Fruit fly (Drosophila melanogaster): ENCODE data around the gene Ir62a.

The Ir62a gene

DNA sequence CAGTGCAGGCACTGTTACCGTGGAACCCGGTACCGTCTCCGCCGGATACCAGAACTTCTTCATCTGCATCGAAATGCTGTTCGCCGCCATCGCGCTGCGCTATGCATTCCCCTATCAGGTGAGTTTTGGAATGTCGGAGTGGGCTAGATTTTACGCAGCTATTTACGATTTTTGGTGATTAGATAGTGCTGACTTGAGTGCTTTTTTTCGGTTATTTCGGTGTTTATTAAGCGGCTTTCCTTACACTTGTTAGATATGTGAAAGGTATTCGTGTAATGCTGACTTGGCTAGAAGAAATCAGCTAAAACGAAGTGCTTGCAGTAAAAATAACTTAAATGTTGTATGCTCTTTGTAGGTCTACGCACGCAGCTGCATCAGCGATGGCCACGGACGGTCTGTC is 42.1 kb upstream of the Ir62a start (continued):
- TF ChIP-seq ash1 (GFP tag; optimal IDR thresholded peaks at IDR 0.05) (no peak), p53 (GFP tag; optimal IDR thresholded peaks at IDR 0.05) (no peak), Aef1 (GFP tag; IDR thresholded peaks at IDR 0.05) (no peak), ken (GFP tag; IDR thresholded peaks at IDR 0.05) (no peak), Dek (tag; optimal IDR thresholded peaks at IDR 0.05) (no peak)

DNA sequence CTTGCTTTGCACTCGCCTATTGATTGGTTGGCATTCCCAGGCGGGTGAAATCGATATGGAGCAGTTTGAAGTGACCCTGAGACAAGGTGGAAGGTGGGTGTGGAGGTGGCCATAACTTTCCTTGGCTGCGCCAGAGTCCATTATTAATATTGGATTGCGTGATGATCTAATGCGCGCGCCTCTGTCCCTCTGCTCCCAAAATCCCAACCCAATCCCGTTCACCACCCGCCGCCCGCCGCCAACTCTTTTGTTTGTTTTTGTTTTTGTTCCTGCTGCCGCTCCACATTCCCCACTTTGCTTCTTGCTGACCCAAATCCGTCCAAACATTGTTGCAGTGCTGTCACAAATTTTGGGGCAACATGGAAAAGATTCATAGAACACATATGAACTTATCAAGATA is 40.0 kb upstream of the Ir62a start:
- TF ChIP-seq Jarid2 (GFP tag; optimal IDR thresholded peaks at IDR 0.05), result no peak
- 0 out of 4 replicates have a peak, but pooled peaks have one; percentile 43 for TF ChIP-seq chinmo (GFP tag; IDR thresholded peaks at IDR 0.05; ENCODE audit: partially characterized antibody)
- no peak for TF ChIP-seq CG11093 (GFP tag; IDR thresholded peaks at IDR 0.05)
- TF ChIP-seq sd (tag; optimal IDR thresholded peaks at IDR 0.05), result peak; percentile 42
- no peak for TF ChIP-seq stwl (tag; optimal IDR thresholded peaks at IDR 0.05)
- no peak for TF ChIP-seq CG17328 (GFP tag; IDR thresholded peaks at IDR 0.05)
- no peak for TF ChIP-seq cwo (GFP tag; optimal IDR thresholded peaks at IDR 0.05)
- no peak for TF ChIP-seq bcd (GFP tag; optimal IDR thresholded peaks at IDR 0.05)
- no peak for TF ChIP-seq B-H1 (GFP tag; IDR thresholded peaks at IDR 0.05)
- TF ChIP-seq CG9797 (GFP tag; optimal IDR thresholded peaks at IDR 0.05), result no peak
- no peak for TF ChIP-seq gem (tag; optimal IDR thresholded peaks at IDR 0.05)
- no peak for TF ChIP-seq CG16863 (GFP tag; optimal IDR thresholded peaks at IDR 0.05)
- TF ChIP-seq crol (GFP tag; IDR thresholded peaks at IDR 0.05), result peak; percentile 69
- no peak for TF ChIP-seq abd-A (tag; optimal IDR thresholded peaks at IDR 0.05)
- no peak for TF ChIP-seq row (GFP tag; IDR thresholded peaks at IDR 0.05)
- no peak for TF ChIP-seq CG5180 (GFP tag; optimal IDR thresholded peaks at IDR 0.05)
- TF ChIP-seq CG12769 (tag; optimal IDR thresholded peaks at IDR 0.05), result peak; percentile 59
- TF ChIP-seq bsh (GFP tag; optimal IDR thresholded peaks at IDR 0.05), result no peak
- TF ChIP-seq onecut (GFP tag; IDR thresholded peaks at IDR 0.05), result peak; percentile 36
- TF ChIP-seq CG7987 (GFP tag; optimal IDR thresholded peaks at IDR 0.05), result no peak
- no peak for TF ChIP-seq CG11560 (tag; IDR thresholded peaks at IDR 0.05)
- no peak for TF ChIP-seq CG11247 (GFP tag; IDR thresholded peaks at IDR 0.05)
- no peak for TF ChIP-seq mirr (GFP tag; optimal IDR thresholded peaks at IDR 0.05)
- no peak for TF ChIP-seq Atf-2 (GFP tag; optimal IDR thresholded peaks at IDR 0.05)
- 0 out of 3 replicates have a peak, but pooled peaks have one; percentile 55 for TF ChIP-seq z (GFP tag; IDR thresholded peaks at IDR 0.05)
- no peak for TF ChIP-seq croc (GFP tag; conservative IDR thresholded peaks at IDR 0.05)
- no peak for TF ChIP-seq fru (optimal IDR thresholded peaks at IDR 0.05)
- no peak for TF ChIP-seq ttk (GFP tag; IDR thresholded peaks at IDR 0.05)
- no peak for TF ChIP-seq Optix (GFP tag; IDR thresholded peaks at IDR 0.05)
- TF ChIP-seq gsb (GFP tag; IDR thresholded peaks at IDR 0.05), result no peak
- TF ChIP-seq CG31441 (GFP tag; IDR thresholded peaks at IDR 0.05), result no peak
- peak in 1 of 2 experiments; percentile 13 for TF ChIP-seq Pdp1 (GFP tag; optimal IDR thresholded peaks at IDR 0.05)
- TF ChIP-seq CG11456 (GFP tag; IDR thresholded peaks at IDR 0.05), result no peak
- no peak for TF ChIP-seq seq (GFP tag; IDR thresholded peaks at IDR 0.05)
- TF ChIP-seq so (GFP tag; IDR thresholded peaks at IDR 0.05), result peak; percentile 68; the same call in 2 of the 3 replicates
- no peak for TF ChIP-seq lmd (GFP tag; IDR thresholded peaks at IDR 0.05)
- peak; percentile 6 for TF ChIP-seq CG17385 (GFP tag; optimal IDR thresholded peaks at IDR 0.05)
- no peak for TF ChIP-seq Hmr (GFP tag; optimal IDR thresholded peaks at IDR 0.05)
- TF ChIP-seq CG10147 (GFP tag; optimal IDR thresholded peaks at IDR 0.05), result no peak
- TF ChIP-seq Opbp (GFP tag; IDR thresholded peaks at IDR 0.05; ENCODE audit: partially characterized antibody), result no peak
- TF ChIP-seq Mrtf (GFP tag; IDR thresholded peaks at IDR 0.05), result no peak
